Worm (Caenorhabditis elegans): Measurements from ENCODE around the gene hlh-32.
"Not testable (repeated sequence)": the region's sequence is repeated elsewhere in the genome, so short reads cannot be mapped to it uniquely, and the experiment has no call there.

The hlh-32 gene

ce11 chrIV:16132164-16132563, at the start of gene hlh-32:
TSS of gene hlh-32 (plus strand) at chrIV:16132464.
- no peak for TF ChIP-seq T26A5.8 (tag; optimal IDR thresholded peaks at IDR 0.05)
- no peak for TF ChIP-seq F49E8.2 (tag; optimal IDR thresholded peaks at IDR 0.05; ENCODE audit: insufficient read depth)
- TF ChIP-seq F57C9.4 (tag; optimal IDR thresholded peaks at IDR 0.05): no peak
- no peak for TF ChIP-seq C06A6.2 (GFP tag; conservative IDR thresholded peaks at IDR 0.05)
- no peak for TF ChIP-seq F37B4.10 (GFP tag; IDR thresholded peaks at IDR 0.05)
- no peak for TF ChIP-seq snpc-3.4 (tag; optimal IDR thresholded peaks at IDR 0.05)
- TF ChIP-seq lin-35 (GFP tag; optimal IDR thresholded peaks at IDR 0.05): no peak
- TF ChIP-seq bed-2 (GFP tag; IDR thresholded peaks at IDR 0.05): no peak
- TF ChIP-seq lsy-27 (tag; optimal IDR thresholded peaks at IDR 0.05; ENCODE audit: borderline replicate concordance, insufficient read depth): no peak
- no peak for TF ChIP-seq let-607 (tag; optimal IDR thresholded peaks at IDR 0.05)
- no peak for TF ChIP-seq nhr-179 (tag; optimal IDR thresholded peaks at IDR 0.05)
- TF ChIP-seq ZK185.1 (tag; optimal IDR thresholded peaks at IDR 0.05; ENCODE audit: poor library complexity, severe bottlenecking): no peak

ce11 chrIV:16085690-16086089, 46.6 kb upstream of the hlh-32 start:
- TF ChIP-seq tlf-1 (GFP tag; optimal IDR thresholded peaks at IDR 0.05) (no peak), snpc-4 (GFP tag; optimal IDR thresholded peaks at IDR 0.05) (no peak), snpc-4 (tag; optimal IDR thresholded peaks at IDR 0.05) (peak in 1 of 4 experiments; percentile 75), ets-4 (GFP tag; optimal IDR thresholded peaks at IDR 0.05) (no peak), hrde-1 (tag; optimal IDR thresholded peaks at IDR 0.05; ENCODE audit: borderline replicate concordance) (no peak), let-607 (tag; optimal IDR thresholded peaks at IDR 0.05) (no peak)

ce11 chrIV:16112855-16113254, 19.4 kb upstream of the hlh-32 start:
- TF ChIP-seq attf-6 (GFP tag; IDR thresholded peaks at IDR 0.05) (peak; percentile 75), snpc-4 (tag; optimal IDR thresholded peaks at IDR 0.05) (peak in 2 of 4 experiments; percentile 52 to 89)
- not testable (repeated sequence) for TF ChIP-seq snpc-4 (GFP tag; optimal IDR thresholded peaks at IDR 0.05)

ce11 chrIV:16119577-16119976, 12.7 kb upstream of the hlh-32 start:
- TF ChIP-seq snpc-4 (GFP tag; optimal IDR thresholded peaks at IDR 0.05) (no peak), snpc-4 (tag; optimal IDR thresholded peaks at IDR 0.05) (peak in 2 of 4 experiments; percentile 15 to 33), lag-1 (GFP tag; IDR thresholded peaks at IDR 0.05) (no peak), Y56A3A.18 (GFP tag; IDR thresholded peaks at IDR 0.05) (no peak), hmg-1.2 (GFP tag; IDR thresholded peaks at IDR 0.05) (peak; percentile 83; the same call in 1 of the 2 replicates), him-1 (tag; optimal IDR thresholded peaks at IDR 0.05) (no peak), tbp1 (GFP tag; optimal IDR thresholded peaks at IDR 0.05) (no peak), hmg-20 (GFP tag; IDR thresholded peaks at IDR 0.05) (no peak), chd-7 (tag; optimal IDR thresholded peaks at IDR 0.05) (no peak), Y53F4B.3 (GFP tag; IDR thresholded peaks at IDR 0.05) (no peak)

- TF ChIP-seq attf-6 (GFP tag; IDR thresholded peaks at IDR 0.05) (peak; percentile 65), F49E8.2 (tag; optimal IDR thresholded peaks at IDR 0.05; ENCODE audit: insufficient read depth) (no peak), snpc-4 (GFP tag; optimal IDR thresholded peaks at IDR 0.05) (peak; percentile 4), snpc-4 (tag; optimal IDR thresholded peaks at IDR 0.05) (peak in 2 of 4 experiments; percentile 6 to 63), D2030.7 (GFP tag; IDR thresholded peaks at IDR 0.05) (no peak), let-526 (GFP tag; IDR thresholded peaks at IDR 0.05) (no peak), ceh-91 (GFP tag; IDR thresholded peaks at IDR 0.05) (no peak), aptf-3 (GFP tag; IDR thresholded peaks at IDR 0.05) (no peak), ama-1 (optimal IDR thresholded peaks at IDR 0.05) (no peak), ama-1 (GFP tag; optimal IDR thresholded peaks at IDR 0.05) (no peak), F10E7.11 (tag; optimal IDR thresholded peaks at IDR 0.05) (no peak), tbp1 (GFP tag; optimal IDR thresholded peaks at IDR 0.05) (no peak), ceh-27 (GFP tag; optimal IDR thresholded peaks at IDR 0.05) (no peak), lin-26 (GFP tag; IDR thresholded peaks at IDR 0.05) (no peak), F57C9.4 (tag; optimal IDR thresholded peaks at IDR 0.05) (no peak)
Observed at ce11 chrIV:16125777-16126176, 6.5 kb upstream of the hlh-32 start.

All from whole organism, young adult.